Worm (Caenorhabditis elegans) whole organism, L4 larva: Measurements from ENCODE around the gene D1046.16.

Experiments used
- F44E2.7 ChIP-seq: fragments of 200-800 bp; sonication (Bioruptor generic); IDR thresholded peaks from 2 replicates; pipeline ENCODE4 v2.1.2; 2022; ENCODE audit warnings: missing genetic modification characterization, missing compliant biosample characterization
- T20F7.1 ChIP-seq: fragments of 200-800 bp; sonication (Bioruptor generic); optimal IDR thresholded peaks from 2 replicates; lab custom pipeline; 2018; ENCODE audit warnings: mild to moderate bottlenecking, missing genetic modification characterization, missing compliant biosample characterization
- T26A8.4 ChIP-seq: fragments of 200-800 bp; sonication (Bioruptor generic); IDR thresholded peaks from 2 replicates; pipeline ENCODE4 v1.3.6; 2022; ENCODE audit warnings: missing genetic modification characterization, missing compliant biosample characterization
- Y48G9A.11 ChIP-seq: fragments of 200-800 bp; sonication (Bioruptor generic); IDR thresholded peaks from 2 replicates; pipeline ENCODE4 v1.3.6; 2022; ENCODE audit warnings: missing genetic modification reagents, missing genetic modification characterization, missing compliant biosample characterization
- ZK546.5 ChIP-seq, 2 experiments: sonication (generic microtip); optimal IDR thresholded peaks; 2 replicates each; lab custom pipeline; 2017; ENCODE audit warnings: missing biosample characterization in 2 of 2, missing genetic modification characterization in 2 of 2
- aha-1 ChIP-seq: fragments of 150-350 bp; peaks from one replicate; lab custom pipeline; 2014; ENCODE audit warnings: missing biosample characterization, missing genetic modification characterization
- ama-1 ChIP-seq: fragments of 150-350 bp; optimal IDR thresholded peaks from 2 replicates; lab custom pipeline; 2014; ENCODE audit warnings: inconsistent platforms, mixed read lengths
- arid-1 ChIP-seq: fragments of 200-800 bp; sonication (Bioruptor generic); conservative IDR thresholded peaks from 2 replicates; pipeline ENCODE4 v1.3.6; 2022; ENCODE audit warnings: missing genetic modification reagents, missing genetic modification characterization, missing compliant biosample characterization
- ceh-62 ChIP-seq: sonication (generic microtip); optimal IDR thresholded peaks from 2 replicates; lab custom pipeline; 2017; ENCODE audit warnings: missing biosample characterization, missing genetic modification characterization
- daf-16 ChIP-seq, 3 experiments: sonication (generic microtip); optimal IDR thresholded peaks; 2 replicates each; lab custom pipeline; 2016 to 2017; ENCODE audit warnings: missing genetic modification characterization in 3 of 3, missing genetic modification reagents in 3 of 3, mild to moderate bottlenecking in 2 of 3, missing compliant biosample characterization in 2 of 3, missing biosample characterization in 1 of 3, moderate library complexity in 1 of 3
- dmd-6 ChIP-seq: fragments of 200-800 bp; sonication (Bioruptor generic); IDR thresholded peaks from 2 replicates; pipeline ENCODE4 v1.3.6; 2022; ENCODE audit warnings: missing genetic modification reagents, missing genetic modification characterization, missing compliant biosample characterization
- dmd-8 ChIP-seq: fragments of 200-800 bp; sonication (Bioruptor generic); IDR thresholded peaks from 2 replicates; pipeline ENCODE4 v1.3.6; 2022; ENCODE audit warnings: missing genetic modification characterization, missing compliant biosample characterization
- dpl-1 ChIP-seq: fragments of 150-350 bp; optimal IDR thresholded peaks from 2 replicates; lab custom pipeline; 2014; ENCODE audit warnings: missing biosample characterization, missing genetic modification reagents, missing genetic modification characterization
- dve-1 ChIP-seq: sonication (generic microtip); optimal IDR thresholded peaks from 2 replicates; lab custom pipeline; 2017; ENCODE audit warnings: antibody characterized with exemption, mild to moderate bottlenecking, missing genetic modification characterization, missing compliant biosample characterization; ENCODE audit not compliant: insufficient read depth
- egl-43 ChIP-seq: fragments of 200-800 bp; sonication (Bioruptor generic); IDR thresholded peaks from 2 replicates; pipeline ENCODE4 v1.3.6; 2022; ENCODE audit warnings: missing genetic modification reagents, missing genetic modification characterization, missing compliant biosample characterization
- fkh-10 ChIP-seq: fragments of 150-350 bp; optimal IDR thresholded peaks from 2 replicates; lab custom pipeline; 2014; ENCODE audit warnings: missing biosample characterization, missing genetic modification reagents, missing genetic modification characterization
- hif-1 ChIP-seq, 2 experiments: sonication (generic microtip); optimal IDR thresholded peaks; 2 replicates each; lab custom pipeline; 2016 to 2017; ENCODE audit warnings: missing compliant biosample characterization in 2 of 2, missing genetic modification characterization in 2 of 2, missing genetic modification reagents in 2 of 2, missing genotype in 2 of 2, mild to moderate bottlenecking in 1 of 2
- hlh-11 ChIP-seq: fragments of 200-800 bp; sonication (Bioruptor generic); optimal IDR thresholded peaks from 2 replicates; lab custom pipeline; 2018; ENCODE audit warnings: mild to moderate bottlenecking, missing genetic modification characterization, missing compliant biosample characterization
- hlh-30 ChIP-seq: sonication (generic microtip); optimal IDR thresholded peaks from 2 replicates; lab custom pipeline; 2017; ENCODE audit warnings: antibody characterized with exemption, mild to moderate bottlenecking, missing genetic modification characterization, missing compliant biosample characterization; ENCODE audit not compliant: insufficient read depth
- hmg-1.1 ChIP-seq: fragments of 200-800 bp; sonication (Bioruptor generic); IDR thresholded peaks from 2 replicates; pipeline ENCODE4 v1.3.6; 2022; ENCODE audit warnings: missing genetic modification reagents, missing genetic modification characterization, missing compliant biosample characterization
- lim-7 ChIP-seq: fragments of 200-800 bp; sonication (Bioruptor generic); IDR thresholded peaks from 2 replicates; pipeline ENCODE4 v1.3.6; 2022; ENCODE audit warnings: missing genetic modification characterization, missing compliant biosample characterization
- lin-1 ChIP-seq: fragments of 200-800 bp; sonication (Bioruptor generic); IDR thresholded peaks from 2 replicates; pipeline ENCODE4 v1.3.6; 2022; ENCODE audit warnings: missing genetic modification reagents, missing genetic modification characterization, missing compliant biosample characterization
- lin-13 ChIP-seq: fragments of 150-350 bp; optimal IDR thresholded peaks from 2 replicates; lab custom pipeline; 2014; ENCODE audit warnings: missing biosample characterization, missing genetic modification reagents, missing genetic modification characterization
- lin-15B ChIP-seq: fragments of 150-350 bp; sonication (generic microtip); optimal IDR thresholded peaks from 3 replicates; lab custom pipeline; 2014; ENCODE audit warnings: missing biosample characterization, missing genetic modification characterization
- lin-38 ChIP-seq: fragments of 200-800 bp; sonication (Bioruptor generic); IDR thresholded peaks from 2 replicates; pipeline ENCODE4 v1.3.6; 2022; ENCODE audit warnings: missing genetic modification reagents, missing genetic modification characterization, missing compliant biosample characterization
- lsy-2 ChIP-seq, 2 experiments: fragments of 150-350 bp in 1 of 2; sonication (generic microtip) in 1 of 2; optimal IDR thresholded peaks; 2 replicates each; lab custom pipeline; 2014 to 2017; ENCODE audit warnings: missing biosample characterization in 2 of 2, missing genetic modification characterization in 2 of 2
- mdt-29 ChIP-seq: fragments of 200-800 bp; sonication (Bioruptor generic); IDR thresholded peaks from 2 replicates; pipeline ENCODE4 v1.3.6; 2022; ENCODE audit warnings: missing genetic modification reagents, missing genetic modification characterization, missing compliant biosample characterization
- mep-1 ChIP-seq: fragments of 150-350 bp; sonication (generic microtip); optimal IDR thresholded peaks from 3 replicates; lab custom pipeline; 2014; ENCODE audit warnings: missing biosample characterization, missing genetic modification characterization
- mes-2 ChIP-seq: sonication (generic microtip); optimal IDR thresholded peaks from 2 replicates; lab custom pipeline; 2016; ENCODE audit warnings: missing genotype, mild to moderate bottlenecking, missing genetic modification characterization, missing compliant biosample characterization; ENCODE audit not compliant: poor library complexity, severe bottlenecking
- nhr-102 ChIP-seq: sonication (generic microtip); optimal IDR thresholded peaks from 2 replicates; lab custom pipeline; 2016; ENCODE audit warnings: mild to moderate bottlenecking, missing genetic modification characterization, moderate library complexity, missing compliant biosample characterization
- nhr-11 ChIP-seq: fragments of 150-350 bp; optimal IDR thresholded peaks from 2 replicates; lab custom pipeline; 2014; ENCODE audit warnings: missing biosample characterization, missing genetic modification characterization
- nhr-28 ChIP-seq: fragments of 150-350 bp; optimal IDR thresholded peaks from 2 replicates; lab custom pipeline; 2014; ENCODE audit warnings: missing biosample characterization, missing genetic modification characterization
- nhr-42 ChIP-seq: fragments of 200-800 bp; sonication (Bioruptor generic); IDR thresholded peaks from 2 replicates; pipeline ENCODE4 v1.3.6; 2022; ENCODE audit warnings: missing genetic modification characterization, missing compliant biosample characterization
- nhr-48 ChIP-seq: sonication (generic microtip); optimal IDR thresholded peaks from 2 replicates; lab custom pipeline; 2016; ENCODE audit warnings: mild to moderate bottlenecking, missing genetic modification characterization, missing compliant biosample characterization
- nhr-6 ChIP-seq: fragments of 150-350 bp; optimal IDR thresholded peaks from 2 replicates; lab custom pipeline; 2014; ENCODE audit warnings: missing biosample characterization, missing genetic modification characterization
- nhr-77 ChIP-seq: fragments of 150-350 bp; optimal IDR thresholded peaks from 2 replicates; lab custom pipeline; 2014; ENCODE audit warnings: missing biosample characterization, missing genetic modification characterization
- pha-4 ChIP-seq, 2 experiments: fragments of 150-350 bp in 1 of 2; fragments of 200-800 bp in 1 of 2; sonication (Bioruptor generic) in 1 of 2; IDR thresholded peaks in 1 of 2; optimal IDR thresholded peaks in 1 of 2; 2 replicates each; pipeline versions ENCODE4 v1.3.6 to Lab custom; 2014 to 2022; ENCODE audit warnings: missing genetic modification characterization in 2 of 2, missing genetic modification reagents in 2 of 2, missing biosample characterization in 1 of 2, missing compliant biosample characterization in 1 of 2
- pqm-1 ChIP-seq: sonication (generic microtip); optimal IDR thresholded peaks from 2 replicates; lab custom pipeline; 2017; ENCODE audit warnings: missing biosample characterization, missing genetic modification characterization
- rbr-2 ChIP-seq: sonication (generic microtip); optimal IDR thresholded peaks from 2 replicates; lab custom pipeline; 2016; ENCODE audit warnings: missing genotype, missing genetic modification characterization, missing compliant biosample characterization
- tra-1 ChIP-seq: fragments of 200-800 bp; sonication (Bioruptor generic); IDR thresholded peaks from 2 replicates; pipeline ENCODE4 v1.3.6; 2022; ENCODE audit warnings: missing genetic modification reagents, missing genetic modification characterization, missing compliant biosample characterization
- unc-130 ChIP-seq: sonication (generic microtip); optimal IDR thresholded peaks from 2 replicates; lab custom pipeline; 2016; ENCODE audit warnings: missing genetic modification reagents, missing genetic modification characterization, missing compliant biosample characterization
- unc-62 ChIP-seq, 3 experiments: fragments of 150-350 bp in 1 of 3; sonication (generic microtip); optimal IDR thresholded peaks in 2 of 3; peaks in 1 of 3; 1 replicate in 1 of 3; 2 replicates in 2 of 3; lab custom pipeline; 2014 to 2017; ENCODE audit warnings: missing biosample characterization in 3 of 3, missing genetic modification characterization in 3 of 3, missing genetic modification reagents in 3 of 3, missing genotype in 1 of 3
- zag-1 ChIP-seq: fragments of 150-350 bp; optimal IDR thresholded peaks from 2 replicates; lab custom pipeline; 2014; ENCODE audit warnings: missing biosample characterization, missing genetic modification characterization
- zfp-2 ChIP-seq: sonication (generic microtip); optimal IDR thresholded peaks from 2 replicates; lab custom pipeline; 2016; ENCODE audit warnings: mild to moderate bottlenecking, missing genetic modification characterization, missing compliant biosample characterization
- ztf-11 ChIP-seq: fragments of 150-350 bp; optimal IDR thresholded peaks from 2 replicates; lab custom pipeline; 2014; ENCODE audit warnings: missing biosample characterization, missing genetic modification characterization

The D1046.16 gene

ce11 chrIV:8891131-8891530, 30.8 kb upstream of the D1046.16 start, which contains the start of gene spr-2 (continued):
- peak; percentile 66; the same call in 1 of the 2 replicates for TF ChIP-seq hmg-1.1 (GFP tag; lab: Robert Waterston, UW)

ce11 chrIV:8892558-8892957, 29.4 kb upstream of the D1046.16 start, which contains the start of gene C27B7.2:
TSS of gene C27B7.2 (plus strand) at chrIV:8892858.
- TF ChIP-seq aha-1 (tag; lab: Kevin White, UChicago) (peak; percentile 43), Y48G9A.11 (GFP tag; lab: Robert Waterston, UW) (peak; percentile 46; the same call in 1 of the 2 replicates), pqm-1 (tag; lab: Kevin White, UChicago) (no peak), T26A8.4 (GFP tag; lab: Robert Waterston, UW) (0 out of 2 replicates have a peak, but pooled peaks have one; percentile 25), dmd-8 (0 out of 2 replicates have a peak, but pooled peaks have one; percentile 30), T20F7.1 (GFP tag; lab: Kevin White, UChicago) (no peak), F44E2.7 (GFP tag; lab: Robert Waterston, UW) (no peak)

DNA sequence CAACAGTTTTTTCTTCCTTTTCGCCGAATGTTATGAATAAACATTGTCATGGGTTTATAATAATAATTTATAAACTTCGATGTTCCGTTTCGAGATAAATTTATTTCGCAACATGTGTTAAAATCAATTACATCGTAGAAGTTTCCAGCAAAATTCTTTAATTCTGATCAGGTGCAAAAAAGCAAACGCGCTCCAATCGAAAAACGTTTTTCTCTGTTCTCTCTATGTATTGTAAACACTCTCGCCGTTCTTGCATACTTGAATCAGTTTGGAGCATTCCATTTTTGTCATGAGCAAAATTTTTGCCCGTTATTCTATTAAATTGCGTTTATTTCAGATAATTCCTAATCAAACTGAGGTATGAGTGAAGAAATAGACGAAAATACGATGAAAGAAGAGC, 28.2 kb upstream of the D1046.16 start, which contains the start of gene rad-54.L2:
Gene rad-54.L2 (plus strand): TSS at position 332 of the 400 bp plus-strand sequence.
- TF ChIP-seq nhr-6 (tag; lab: Kevin White, UChicago) = peak; percentile 52
- no peak for TF ChIP-seq mdt-29 (GFP tag; lab: Robert Waterston, UW)
- peak in 1 of 2 experiments; percentile 26 for TF ChIP-seq hif-1 (tag; optimal IDR thresholded peaks at IDR 0.05; lab: Kevin White, UChicago)
- peak; percentile 35 for TF ChIP-seq nhr-48
- TF ChIP-seq mes-2 (tag; lab: Kevin White, UChicago) = peak; percentile 79
- peak; percentile 95 for TF ChIP-seq hlh-30 (tag; lab: Kevin White, UChicago)
- peak; percentile 66 for TF ChIP-seq hlh-11 (tag; lab: Kevin White, UChicago)
- peak; percentile 72 for TF ChIP-seq ama-1 (lab: Kevin White, UChicago)
- TF ChIP-seq nhr-11 (tag; lab: Kevin White, UChicago) = peak; percentile 8
- TF ChIP-seq tra-1 (GFP tag; lab: Robert Waterston, UW) = no peak
- no peak for TF ChIP-seq lim-7 (GFP tag; lab: Robert Waterston, UW)
- peak; percentile 24 for TF ChIP-seq unc-130 (GFP tag; lab: Kevin White, UChicago)
- no peak for TF ChIP-seq zfp-2 (tag; lab: Kevin White, UChicago)
- TF ChIP-seq pha-4 (GFP tag; IDR thresholded peaks at IDR 0.05; lab: Robert Waterston, UW) = peak; percentile 50; the same call in 1 of the 2 replicates
- peak; percentile 97 for TF ChIP-seq pha-4 (tag; optimal IDR thresholded peaks at IDR 0.05; lab: Kevin White, UChicago)
- TF ChIP-seq nhr-42 (GFP tag; lab: Robert Waterston, UW) = no peak
- TF ChIP-seq lin-1 (GFP tag; lab: Robert Waterston, UW) = no peak
- TF ChIP-seq ztf-11 = no peak
- no peak for TF ChIP-seq zag-1
- TF ChIP-seq nhr-77 (tag; lab: Kevin White, UChicago) = peak; percentile 46
- no peak for TF ChIP-seq F44E2.7 (GFP tag; lab: Robert Waterston, UW)
- TF ChIP-seq lsy-2 (tag; optimal IDR thresholded peaks at IDR 0.05; lab: Kevin White, UChicago) = peak in 1 of 2 experiments; percentile 82
- TF ChIP-seq ZK546.5 (tag; optimal IDR thresholded peaks at IDR 0.05; lab: Kevin White, UChicago) = no peak
- TF ChIP-seq T20F7.1 (GFP tag; lab: Kevin White, UChicago) = peak; percentile 77
- peak; percentile 41; the same call in 1 of the 2 replicates for TF ChIP-seq dmd-6 (GFP tag; lab: Robert Waterston, UW)
- TF ChIP-seq dpl-1 = peak; percentile 59
- TF ChIP-seq fkh-10 = peak; percentile 1
- TF ChIP-seq egl-43 = no peak
- TF ChIP-seq nhr-102 (tag; lab: Kevin White, UChicago) = peak; percentile 32
- peak; percentile 12 for TF ChIP-seq pqm-1 (tag; lab: Kevin White, UChicago)
- TF ChIP-seq mep-1 = peak; percentile 76
- TF ChIP-seq lin-38 (GFP tag; lab: Robert Waterston, UW) = peak; percentile 87
- peak; percentile 59 for TF ChIP-seq nhr-28
- peak; percentile 60 for TF ChIP-seq rbr-2 (tag; lab: Kevin White, UChicago)
- no peak for TF ChIP-seq unc-62 (GFP tag; optimal IDR thresholded peaks at IDR 0.05 in 1 of 2; lab: Kevin White, UChicago)
- no peak for TF ChIP-seq unc-62 (tag; optimal IDR thresholded peaks at IDR 0.05; lab: Kevin White, UChicago)
- peak in 1 of 2 experiments; percentile 24 for TF ChIP-seq daf-16 (GFP tag; optimal IDR thresholded peaks at IDR 0.05; lab: Kevin White, UChicago)
- peak; percentile 88 for TF ChIP-seq daf-16 (tag; optimal IDR thresholded peaks at IDR 0.05; lab: Kevin White, UChicago)
- peak; percentile 53; the same call in 1 of the 2 replicates for TF ChIP-seq arid-1 (GFP tag; lab: Robert Waterston, UW)
- TF ChIP-seq dve-1 (tag; lab: Kevin White, UChicago) = peak; percentile 81
- peak; percentile 15 for TF ChIP-seq lin-15B (tag; lab: Kevin White, UChicago)
- no peak for TF ChIP-seq ceh-62 (tag; lab: Kevin White, UChicago)
- TF ChIP-seq lin-13 (GFP tag; lab: Kevin White, UChicago) = peak; percentile 4
